Fruit fly (Drosophila melanogaster) Kc167 (cell line): ENCODE data around the gene CG15549.

ENCODE experiments used
- Myc ChIP-seq: fragments of >200 bp; optimal IDR thresholded peaks from 2 replicates; lab custom pipeline; 2017; ENCODE audit warnings: missing external identifiers
- Sin3A ChIP-seq: fragments of >200 bp; optimal IDR thresholded peaks from 2 replicates; lab custom pipeline; 2018; ENCODE audit warnings: missing external identifiers
- h ChIP-seq: fragments of >200 bp; optimal IDR thresholded peaks from 3 replicates; lab custom pipeline; 2018; ENCODE audit warnings: missing external identifiers
- insv ChIP-seq: fragments of >200 bp; optimal IDR thresholded peaks from 3 replicates; lab custom pipeline; 2018; ENCODE audit warnings: missing external identifiers
- psq ChIP-seq: fragments of >200 bp; optimal IDR thresholded peaks from 2 replicates; lab custom pipeline; 2017; ENCODE audit warnings: missing external identifiers
- ttk ChIP-seq: sonication (Bioruptor generic); optimal IDR thresholded peaks from 2 replicates; lab custom pipeline; 2017; ENCODE audit warnings: missing external identifiers

Gene CG15549

DNA sequence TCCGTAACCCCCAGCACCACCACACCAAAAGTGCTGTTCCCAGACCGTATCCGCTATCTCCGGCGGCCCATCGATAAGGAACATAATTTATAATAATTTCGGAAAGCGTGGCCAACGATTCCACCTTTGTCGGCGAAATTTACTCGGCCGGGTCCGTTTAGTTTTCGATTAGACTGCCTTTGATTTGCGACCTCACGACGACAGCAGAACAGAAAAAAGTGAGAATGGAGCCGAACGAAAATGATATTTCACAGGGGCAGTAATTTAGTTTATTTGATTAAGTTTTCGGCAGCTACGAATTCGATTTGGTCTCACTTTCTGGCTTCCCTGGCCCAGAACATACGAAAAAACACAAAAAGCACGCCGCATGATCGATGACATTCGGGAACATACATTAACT is 12.7 kb downstream of the CG15549 start:
- TF ChIP-seq psq = no peak
- no peak for TF ChIP-seq ttk

- TF ChIP-seq ttk (no peak), h (lab: Kevin White, UChicago) (no peak), psq (no peak), Myc (lab: Kevin White, UChicago) (no peak), Sin3A (no peak), insv (no peak)
Observed at dm6 chr3R:30922414-30922813, 13.9 kb downstream of the CG15549 start.

dm6 chr3R:30918872-30919271 is 17.4 kb downstream of the CG15549 start:
- no peak for TF ChIP-seq ttk
- TF ChIP-seq psq = no peak
- TF ChIP-seq h (lab: Kevin White, UChicago) = no peak
- TF ChIP-seq Sin3A = no peak
- no peak for TF ChIP-seq Myc (lab: Kevin White, UChicago)
- TF ChIP-seq insv = no peak

dm6 chr3R:30916024-30916423 is 20.3 kb downstream of the CG15549 start:
- TF ChIP-seq h (lab: Kevin White, UChicago) = no peak
- no peak for TF ChIP-seq Sin3A
- no peak for TF ChIP-seq Myc (lab: Kevin White, UChicago)
- no peak for TF ChIP-seq ttk
- TF ChIP-seq psq = no peak
- no peak for TF ChIP-seq insv

dm6 chr3R:30915235-30915634 is 21.1 kb downstream of the CG15549 start:
- TF ChIP-seq Myc (lab: Kevin White, UChicago) (no peak), insv (no peak), h (lab: Kevin White, UChicago) (no peak), ttk (no peak), psq (no peak), Sin3A (no peak)

DNA sequence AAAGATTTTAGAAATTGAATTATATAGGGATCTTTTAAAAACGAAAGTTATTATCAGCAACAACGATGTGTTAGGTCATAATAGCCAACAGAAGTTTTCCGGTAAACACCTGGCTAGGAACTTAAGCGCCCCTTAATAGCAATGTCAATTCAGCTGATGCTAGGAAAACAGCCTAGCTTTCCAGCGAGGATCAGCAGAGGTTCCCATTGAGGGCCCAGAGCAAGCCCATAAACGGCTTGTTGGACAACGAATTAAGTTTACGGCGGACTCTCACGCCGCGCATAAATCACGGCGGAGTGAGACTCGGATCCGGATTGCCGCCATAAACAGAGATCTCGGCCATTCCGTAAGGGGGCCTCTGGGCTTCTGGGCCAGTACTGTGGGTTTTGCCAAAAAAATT is 22.6 kb downstream of the CG15549 start:
- TF ChIP-seq ttk = no peak
- TF ChIP-seq psq = no peak
- TF ChIP-seq h (lab: Kevin White, UChicago) = no peak
- no peak for TF ChIP-seq Sin3A
- no peak for TF ChIP-seq insv
- no peak for TF ChIP-seq Myc (lab: Kevin White, UChicago)

- TF ChIP-seq psq = no peak
- no peak for TF ChIP-seq Myc (lab: Kevin White, UChicago)
- TF ChIP-seq h (lab: Kevin White, UChicago) = no peak
- no peak for TF ChIP-seq ttk
- no peak for TF ChIP-seq Sin3A
- no peak for TF ChIP-seq insv
Observed at dm6 chr3R:30912402-30912801, 23.9 kb downstream of the CG15549 start, which contains the start of gene Ptx1. Gene Ptx1, plus strand, starts transcription at chr3R:30912754.

dm6 chr3R:30909840-30910239 is 26.5 kb downstream of the CG15549 start:
- TF ChIP-seq ttk (no peak), h (lab: Kevin White, UChicago) (no peak)

dm6 chr3R:30909032-30909431 is 27.3 kb downstream of the CG15549 start:
- TF ChIP-seq insv (no peak), h (lab: Kevin White, UChicago) (no peak), Myc (lab: Kevin White, UChicago) (no peak), ttk (no peak), psq (no peak), Sin3A (no peak)

dm6 chr3R:30903994-30904393 is 32.3 kb downstream of the CG15549 start:
- TF ChIP-seq Sin3A (no peak), ttk (no peak), Myc (lab: Kevin White, UChicago) (no peak), h (lab: Kevin White, UChicago) (no peak), psq (no peak), insv (no peak)

dm6 chr3R:30902061-30902460 is 34.2 kb downstream of the CG15549 start, which contains the start of gene CG33483:
Gene CG33483, minus strand, starts transcription at chr3R:30902161.
- TF ChIP-seq h (lab: Kevin White, UChicago) = no peak
- no peak for TF ChIP-seq insv
- TF ChIP-seq psq = no peak
- no peak for TF ChIP-seq Myc (lab: Kevin White, UChicago)
- TF ChIP-seq Sin3A = no peak
- TF ChIP-seq ttk = no peak

DNA sequence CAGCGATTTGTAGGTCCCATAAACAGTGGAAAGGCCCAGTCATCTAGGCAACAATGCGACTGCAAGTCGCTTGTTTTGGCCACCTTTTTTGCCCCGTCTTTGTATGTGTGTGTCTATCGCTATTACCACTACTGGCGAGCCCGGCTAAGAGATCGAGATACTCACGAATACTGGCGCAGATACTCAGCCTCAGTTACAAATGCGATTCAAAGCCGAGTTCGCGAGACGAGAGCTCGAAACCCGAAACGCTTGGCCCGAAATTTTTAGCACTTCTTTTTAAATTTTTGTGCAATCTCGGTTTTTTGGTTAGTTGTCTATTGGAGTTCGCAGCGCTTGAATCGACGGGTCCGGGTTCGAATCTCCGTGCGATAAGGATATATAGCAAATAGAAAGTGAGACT is 42.6 kb downstream of the CG15549 start, which contains the start of gene Cyp4c3:
TSS of gene Cyp4c3 (plus strand) at position 301 of the 400 bp plus-strand sequence.
- TF ChIP-seq h (lab: Kevin White, UChicago) (no peak), Myc (lab: Kevin White, UChicago) (no peak), insv (no peak), psq (no peak), ttk (no peak), Sin3A (no peak)

DNA sequence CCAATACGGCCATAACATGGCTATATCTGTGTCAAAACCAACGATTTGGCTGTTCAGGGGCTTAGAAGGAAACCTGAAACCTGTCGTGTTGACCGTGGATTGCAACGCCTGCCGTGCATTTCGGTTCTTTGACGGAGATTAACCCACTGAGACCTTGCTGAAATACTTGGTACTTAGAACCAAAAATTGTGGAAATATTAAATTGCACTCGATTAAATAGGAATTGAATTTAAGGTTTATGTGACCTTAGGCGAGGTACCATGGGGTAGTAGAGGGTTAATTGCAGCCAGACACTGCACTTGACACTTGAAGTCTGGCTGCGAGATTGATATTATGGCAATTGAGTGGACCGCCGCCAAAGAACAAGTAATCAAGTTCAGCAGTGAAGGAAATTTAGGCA is 46.3 kb downstream of the CG15549 start:
- no peak for TF ChIP-seq h (lab: Kevin White, UChicago)
- TF ChIP-seq psq = no peak
- TF ChIP-seq Myc (lab: Kevin White, UChicago) = no peak
- no peak for TF ChIP-seq Sin3A
- TF ChIP-seq ttk = no peak
- no peak for TF ChIP-seq insv

DNA sequence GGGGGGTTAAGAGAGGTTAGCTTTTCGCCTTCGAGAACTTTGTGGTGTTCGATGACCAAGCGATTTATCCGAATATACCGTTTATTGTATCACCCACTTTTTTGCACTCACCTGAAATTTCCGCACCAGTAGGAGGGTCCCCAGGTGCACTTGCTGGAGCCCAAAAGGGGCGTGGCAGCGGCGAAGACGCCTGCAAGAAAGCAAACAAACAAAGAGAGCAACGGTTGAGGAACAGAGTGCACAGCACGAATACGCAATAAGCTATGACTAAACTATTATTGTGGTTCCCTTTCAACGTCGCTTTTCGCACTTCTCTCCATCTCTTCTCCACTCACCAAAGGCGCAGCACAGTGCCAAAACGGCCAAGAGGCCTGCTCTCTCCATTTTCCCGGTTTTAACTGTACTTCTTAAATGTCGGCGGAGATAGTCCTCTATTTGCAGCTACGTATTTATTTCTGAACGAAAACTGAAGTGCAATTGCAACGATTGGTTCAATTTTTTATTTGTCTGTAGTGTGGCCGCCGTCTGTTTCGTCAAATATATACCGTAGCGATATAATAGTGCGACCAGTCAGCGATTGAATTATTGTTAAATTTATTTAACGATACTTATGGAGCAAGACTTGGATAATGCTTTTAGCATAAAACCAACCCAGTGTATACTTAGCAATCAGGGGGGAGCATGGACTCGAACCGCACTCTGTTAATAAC is 47.6 kb downstream of the CG15549 start, which contains the start of gene Sap-r:
TSS of gene Sap-r (minus strand) at position 513 of the 710 bp plus-strand sequence.
- TF ChIP-seq Sin3A (no peak), Myc (lab: Kevin White, UChicago) (no peak), insv (no peak), psq (no peak), h (lab: Kevin White, UChicago) (no peak)
